Worm (Caenorhabditis elegans): ENCODE measurements around the gene dbn-1.
A peak's percentile ranks its signal among the peaks of the same experiment; 100 is the strongest.

dbn-1 gene

ce11 chrIII:13718403-13718969 lies 43.4 kb downstream of the dbn-1 start:
- TF ChIP-seq scrt-1 (GFP tag; IDR thresholded peaks at IDR 0.05): no peak
- TF ChIP-seq pes-1 (GFP tag; IDR thresholded peaks at IDR 0.05): no peak
- no peak for TF ChIP-seq sea-1 (GFP tag; conservative IDR thresholded peaks at IDR 0.05)
- TF ChIP-seq flt-1 (GFP tag; IDR thresholded peaks at IDR 0.05): no peak
- TF ChIP-seq tbx-37 (GFP tag; conservative IDR thresholded peaks at IDR 0.05): no peak
- no peak for TF ChIP-seq tra-4 (tag; optimal IDR thresholded peaks at IDR 0.05)
- no peak for TF ChIP-seq ets-7 (tag; optimal IDR thresholded peaks at IDR 0.05)
- no peak for TF ChIP-seq F13C5.2 (tag; optimal IDR thresholded peaks at IDR 0.05)
- no peak for TF ChIP-seq hmbx-1 (tag; optimal IDR thresholded peaks at IDR 0.05)
- TF ChIP-seq aly-1 (tag; optimal IDR thresholded peaks at IDR 0.05): no peak
- no peak for TF ChIP-seq ceh-36 (tag; optimal IDR thresholded peaks at IDR 0.05)
- TF ChIP-seq ceh-13 (GFP tag; optimal IDR thresholded peaks at IDR 0.05): no peak
- no peak for TF ChIP-seq ama-1 (optimal IDR thresholded peaks at IDR 0.05)
- TF ChIP-seq hmg-4 (GFP tag; optimal IDR thresholded peaks at IDR 0.05): no peak
- no peak for TF ChIP-seq B0310.2 (tag; optimal IDR thresholded peaks at IDR 0.05)
- no peak for TF ChIP-seq hnd-1 (tag; optimal IDR thresholded peaks at IDR 0.05)
- TF ChIP-seq tbx-11 (GFP tag; IDR thresholded peaks at IDR 0.05): no peak

- TF ChIP-seq hmg-4 (GFP tag; optimal IDR thresholded peaks at IDR 0.05) (peak; percentile 92), tbx-11 (GFP tag; IDR thresholded peaks at IDR 0.05) (0 out of 2 replicates have a peak, but pooled peaks have one; percentile 36), B0310.2 (tag; optimal IDR thresholded peaks at IDR 0.05) (no peak)
Observed at ce11 chrIII:13717505-13717904, 44.4 kb downstream of the dbn-1 start.

ce11 chrIII:13716831-13717230 lies 45.0 kb downstream of the dbn-1 start:
- TF ChIP-seq hmg-4 (GFP tag; optimal IDR thresholded peaks at IDR 0.05) (no peak), ets-7 (tag; optimal IDR thresholded peaks at IDR 0.05) (no peak), ama-1 (optimal IDR thresholded peaks at IDR 0.05) (no peak), pes-1 (GFP tag; IDR thresholded peaks at IDR 0.05) (no peak), scrt-1 (GFP tag; IDR thresholded peaks at IDR 0.05) (no peak), ceh-13 (GFP tag; optimal IDR thresholded peaks at IDR 0.05) (no peak), tbx-11 (GFP tag; IDR thresholded peaks at IDR 0.05) (no peak), ceh-36 (tag; optimal IDR thresholded peaks at IDR 0.05) (no peak), B0310.2 (tag; optimal IDR thresholded peaks at IDR 0.05) (no peak), aly-1 (tag; optimal IDR thresholded peaks at IDR 0.05) (no peak)

ce11 chrIII:13716266-13716665 lies 45.6 kb downstream of the dbn-1 start:
- TF ChIP-seq ama-1 (optimal IDR thresholded peaks at IDR 0.05): no peak
- no peak for TF ChIP-seq hmbx-1 (tag; optimal IDR thresholded peaks at IDR 0.05)
- TF ChIP-seq flt-1 (GFP tag; IDR thresholded peaks at IDR 0.05): no peak
- TF ChIP-seq F13C5.2 (tag; optimal IDR thresholded peaks at IDR 0.05): no peak
- TF ChIP-seq ets-7 (tag; optimal IDR thresholded peaks at IDR 0.05): no peak
- TF ChIP-seq aly-1 (tag; optimal IDR thresholded peaks at IDR 0.05): no peak

ce11 chrIII:13714950-13715349 lies 46.9 kb downstream of the dbn-1 start:
- TF ChIP-seq hmbx-1 (tag; optimal IDR thresholded peaks at IDR 0.05): no peak

- TF ChIP-seq ceh-13 (GFP tag; optimal IDR thresholded peaks at IDR 0.05) (no peak), hmbx-1 (tag; optimal IDR thresholded peaks at IDR 0.05) (no peak), ets-7 (tag; optimal IDR thresholded peaks at IDR 0.05) (no peak), hnd-1 (tag; optimal IDR thresholded peaks at IDR 0.05) (no peak), tbx-37 (GFP tag; conservative IDR thresholded peaks at IDR 0.05) (no peak), ama-1 (optimal IDR thresholded peaks at IDR 0.05) (no peak), pes-1 (GFP tag; IDR thresholded peaks at IDR 0.05) (no peak), scrt-1 (GFP tag; IDR thresholded peaks at IDR 0.05) (0 out of 2 replicates have a peak, but pooled peaks have one; percentile 46), tra-4 (tag; optimal IDR thresholded peaks at IDR 0.05) (no peak), sea-1 (GFP tag; conservative IDR thresholded peaks at IDR 0.05) (peak; percentile 38; the same call in 1 of the 2 replicates), flt-1 (GFP tag; IDR thresholded peaks at IDR 0.05) (peak; percentile 26; the same call in 1 of the 2 replicates), hmg-4 (GFP tag; optimal IDR thresholded peaks at IDR 0.05) (peak; percentile 62), B0310.2 (tag; optimal IDR thresholded peaks at IDR 0.05) (no peak), ceh-36 (tag; optimal IDR thresholded peaks at IDR 0.05) (no peak)
Observed at ce11 chrIII:13713807-13714206, 48.1 kb downstream of the dbn-1 start.

ce11 chrIII:13712854-13713293 lies 49.0 kb downstream of the dbn-1 start:
- TF ChIP-seq hnd-1 (tag; optimal IDR thresholded peaks at IDR 0.05) (no peak), hmg-4 (GFP tag; optimal IDR thresholded peaks at IDR 0.05) (peak; percentile 68), aly-1 (tag; optimal IDR thresholded peaks at IDR 0.05) (no peak), ceh-36 (tag; optimal IDR thresholded peaks at IDR 0.05) (peak; percentile 16), pes-1 (GFP tag; IDR thresholded peaks at IDR 0.05) (no peak), F13C5.2 (tag; optimal IDR thresholded peaks at IDR 0.05) (peak; percentile 56)

ce11 chrIII:13710666-13711065 lies 51.2 kb downstream of the dbn-1 start:
- no peak for TF ChIP-seq hmbx-1 (tag; optimal IDR thresholded peaks at IDR 0.05)
- TF ChIP-seq ceh-13 (GFP tag; optimal IDR thresholded peaks at IDR 0.05): no peak
- no peak for TF ChIP-seq pes-1 (GFP tag; IDR thresholded peaks at IDR 0.05)
- TF ChIP-seq hnd-1 (tag; optimal IDR thresholded peaks at IDR 0.05): no peak
- no peak for TF ChIP-seq sea-1 (GFP tag; conservative IDR thresholded peaks at IDR 0.05)
- no peak for TF ChIP-seq hmg-4 (GFP tag; optimal IDR thresholded peaks at IDR 0.05)
- TF ChIP-seq F13C5.2 (tag; optimal IDR thresholded peaks at IDR 0.05): no peak
- no peak for TF ChIP-seq aly-1 (tag; optimal IDR thresholded peaks at IDR 0.05)
- TF ChIP-seq tra-4 (tag; optimal IDR thresholded peaks at IDR 0.05): no peak
- TF ChIP-seq tbx-11 (GFP tag; IDR thresholded peaks at IDR 0.05): no peak
- no peak for TF ChIP-seq ets-7 (tag; optimal IDR thresholded peaks at IDR 0.05)

Data from whole organism, early embryonic.